Worm (Caenorhabditis elegans): ENCODE measurements around the gene F14D7.9.

F14D7.9 gene

DNA sequence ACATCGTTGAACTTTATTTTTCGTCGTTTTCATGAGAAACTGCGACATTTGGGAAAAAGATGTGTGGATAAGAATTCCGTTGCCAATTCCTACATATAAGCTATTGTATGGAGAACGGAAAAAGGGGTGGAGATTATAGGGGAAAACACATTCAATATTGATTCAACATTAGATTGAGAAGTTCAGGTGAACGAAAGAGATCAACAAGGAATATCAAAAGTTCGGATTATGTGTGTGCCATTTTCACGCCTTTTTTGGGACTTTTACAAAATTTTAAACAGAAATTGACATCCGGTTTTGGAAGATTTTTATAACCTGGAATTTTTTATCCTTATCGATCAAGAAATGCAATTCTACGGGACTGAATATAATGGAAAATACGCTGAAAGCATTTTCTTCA, 33.3 kb downstream of the F14D7.9 start, which contains the start of gene F47B8.5:
Gene F47B8.5 (minus strand): TSS at position 101 of the 400 bp plus-strand sequence.
- TF ChIP-seq cebp-2 (GFP tag; IDR thresholded peaks at IDR 0.05): no peak
- no peak for TF ChIP-seq ama-1 (optimal IDR thresholded peaks at IDR 0.05)
- no peak for TF ChIP-seq ama-1 (GFP tag; optimal IDR thresholded peaks at IDR 0.05)
- no peak for TF ChIP-seq dpl-1 (GFP tag; optimal IDR thresholded peaks at IDR 0.05)
- TF ChIP-seq lin-54 (GFP tag; optimal IDR thresholded peaks at IDR 0.05): no peak
- no peak for TF ChIP-seq Y53G8AR.9 (GFP tag; conservative IDR thresholded peaks at IDR 0.05)
- no peak for TF ChIP-seq F33H1.4 (GFP tag; IDR thresholded peaks at IDR 0.05)
- TF ChIP-seq madf-8 (GFP tag; conservative IDR thresholded peaks at IDR 0.05): no peak
- no peak for TF ChIP-seq ZK185.1 (tag; optimal IDR thresholded peaks at IDR 0.05; ENCODE audit: poor library complexity, severe bottlenecking)
- no peak for TF ChIP-seq pbrm-1 (GFP tag; IDR thresholded peaks at IDR 0.05)
- TF ChIP-seq B0019.2 (GFP tag; conservative IDR thresholded peaks at IDR 0.05): no peak
- no peak for TF ChIP-seq F57C9.4 (tag; optimal IDR thresholded peaks at IDR 0.05)
- TF ChIP-seq egl-44 (GFP tag; IDR thresholded peaks at IDR 0.05): no peak

DNA sequence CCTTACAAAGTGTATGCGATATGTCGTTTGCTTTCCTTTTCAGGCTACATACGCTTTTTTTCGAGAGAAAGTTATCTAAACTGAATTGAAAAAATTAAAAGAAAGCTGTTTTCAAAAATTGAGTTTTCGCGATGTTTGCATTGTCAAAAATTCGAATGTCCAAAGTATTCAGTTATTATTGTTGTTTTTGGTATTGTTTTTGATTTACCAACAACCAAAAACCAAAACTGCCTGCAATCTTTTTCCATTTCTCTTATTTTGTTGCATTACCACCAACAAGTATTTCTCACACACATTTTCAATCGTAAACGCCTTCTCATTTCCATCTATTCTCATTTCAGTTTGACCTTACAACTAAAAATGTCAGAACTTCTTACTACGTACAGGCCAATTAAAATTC, 34.3 kb downstream of the F14D7.9 start, which contains the start of gene pepm-1:
Gene pepm-1 (plus strand): TSS at position 301 of the 400 bp plus-strand sequence.
- TF ChIP-seq ztf-28 (GFP tag; IDR thresholded peaks at IDR 0.05): no peak
- TF ChIP-seq madf-6 (GFP tag; IDR thresholded peaks at IDR 0.05): no peak
- no peak for TF ChIP-seq madf-8 (GFP tag; conservative IDR thresholded peaks at IDR 0.05)
- TF ChIP-seq rpc-1 (optimal IDR thresholded peaks at IDR 0.05): no peak
- TF ChIP-seq rpc-1 (tag; optimal IDR thresholded peaks at IDR 0.05): no peak
- TF ChIP-seq tbp1 (GFP tag; optimal IDR thresholded peaks at IDR 0.05): no peak
- no peak for TF ChIP-seq snpc-1.1 (tag; optimal IDR thresholded peaks at IDR 0.05; ENCODE audit: insufficient read depth)
- TF ChIP-seq ccch-3 (GFP tag; optimal IDR thresholded peaks at IDR 0.05): no peak
- TF ChIP-seq madf-3 (GFP tag; IDR thresholded peaks at IDR 0.05): no peak
- TF ChIP-seq zim-3 (tag; optimal IDR thresholded peaks at IDR 0.05): no peak
- no peak for TF ChIP-seq ceh-27 (GFP tag; optimal IDR thresholded peaks at IDR 0.05)
- no peak for TF ChIP-seq K12H6.12 (tag; optimal IDR thresholded peaks at IDR 0.05)
- TF ChIP-seq unc-62 (GFP tag; optimal IDR thresholded peaks at IDR 0.05): no peak
- TF ChIP-seq T26A5.8 (tag; optimal IDR thresholded peaks at IDR 0.05): no peak
- no peak for TF ChIP-seq F52B5.7 (tag; optimal IDR thresholded peaks at IDR 0.05)
- TF ChIP-seq nhr-120 (GFP tag; IDR thresholded peaks at IDR 0.05): no peak

DNA sequence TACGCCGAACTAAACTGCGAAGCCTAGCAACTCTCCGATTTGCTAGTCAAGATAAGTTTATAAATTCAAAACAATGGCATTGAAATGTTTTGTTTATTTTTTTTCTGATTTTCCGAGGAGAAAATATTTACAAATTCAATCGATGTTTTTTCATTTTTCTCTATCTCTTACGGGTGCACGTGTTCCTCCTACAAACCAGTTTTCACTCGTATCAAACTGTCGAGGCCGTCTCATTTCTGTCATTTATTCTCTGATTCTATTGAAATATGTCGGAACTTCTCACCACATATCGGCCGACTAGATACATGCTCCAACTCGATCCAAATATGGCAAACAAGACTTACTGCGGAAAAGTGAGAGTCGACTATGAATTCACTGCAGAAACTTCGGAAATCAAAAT, 37.0 kb downstream of the F14D7.9 start, which contains the start of gene F47B8.8:
Gene F47B8.8 (plus strand): TSS at position 257 of the 400 bp plus-strand sequence.
- TF ChIP-seq F57A8.1 (GFP tag; optimal IDR thresholded peaks at IDR 0.05) (no peak), T26A5.8 (tag; optimal IDR thresholded peaks at IDR 0.05) (no peak), lin-26 (GFP tag; IDR thresholded peaks at IDR 0.05) (no peak), attf-6 (GFP tag; IDR thresholded peaks at IDR 0.05) (no peak)

DNA sequence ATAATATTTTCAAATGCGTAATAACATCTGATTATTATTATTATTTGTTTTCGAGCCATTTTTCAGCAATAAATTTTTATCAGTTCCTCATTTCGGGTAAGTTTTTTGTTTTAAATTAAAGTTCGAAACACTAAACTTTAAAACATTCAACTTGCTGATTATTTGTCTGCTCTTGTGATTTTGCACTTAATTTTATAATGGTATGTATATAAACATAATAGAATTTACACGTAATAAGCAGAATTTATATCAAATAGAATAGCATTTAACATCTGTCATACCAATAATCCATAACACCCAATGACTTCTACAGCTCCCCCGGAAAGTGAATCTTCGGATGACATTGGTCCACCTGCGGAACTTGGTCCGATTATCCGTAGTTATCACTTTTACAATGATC, 38.6 kb downstream of the F14D7.9 start, which contains the start of gene srm-4:
Gene srm-4 (plus strand): TSS at position 301 of the 400 bp plus-strand sequence.
- TF ChIP-seq dpff-1 (tag; optimal IDR thresholded peaks at IDR 0.05): no peak
- no peak for TF ChIP-seq B0336.3 (GFP tag; IDR thresholded peaks at IDR 0.05)
- TF ChIP-seq madf-8 (GFP tag; conservative IDR thresholded peaks at IDR 0.05): no peak
- no peak for TF ChIP-seq tbp1 (GFP tag; optimal IDR thresholded peaks at IDR 0.05)

DNA sequence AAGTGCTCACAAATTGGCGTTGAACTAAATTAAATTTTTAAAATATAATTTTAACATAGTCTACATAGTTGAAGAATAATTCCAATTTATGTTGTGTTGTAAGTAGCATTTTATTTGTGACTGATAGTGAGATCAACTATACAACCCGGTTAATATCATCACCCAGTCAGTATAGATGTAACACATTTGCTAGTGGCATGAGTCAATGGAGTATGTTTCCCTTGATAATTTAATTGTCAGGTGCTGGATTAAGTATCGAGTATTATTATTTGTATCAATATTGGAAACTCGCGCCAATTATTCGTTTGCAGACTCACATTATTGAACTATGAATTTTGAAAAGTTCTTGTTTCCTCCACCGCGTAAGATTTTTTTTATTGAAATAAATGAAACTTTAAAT, 40.4 kb downstream of the F14D7.9 start, which contains the start of gene srm-5:
Gene srm-5 (plus strand): TSS at position 301 of the 400 bp plus-strand sequence.
- TF ChIP-seq snpc-1.3 (tag; optimal IDR thresholded peaks at IDR 0.05; ENCODE audit: insufficient read depth) (no peak), lin-40 (tag; optimal IDR thresholded peaks at IDR 0.05) (no peak), ekl-4 (GFP tag; IDR thresholded peaks at IDR 0.05) (no peak)
